Fruit fly (Drosophila melanogaster) whole organism, embryonic: ENCODE results near the gene Syx16.

Experiments used
- Ada2b ChIP-seq: fragments of 200-800 bp; sonication (Bioruptor generic); IDR thresholded peaks from 2 replicates; pipeline ENCODE4 v1.3.6; 2022; ENCODE audit warnings: missing biosample characterization, missing genetic modification characterization
- Atf-2 ChIP-seq: fragments of 200-800 bp; sonication (Bioruptor generic); optimal IDR thresholded peaks from 2 replicates; lab custom pipeline; 2016; ENCODE audit warnings: missing biosample characterization, missing genetic modification characterization
- CG10147 ChIP-seq: fragments of 200-800 bp; sonication (Bioruptor generic); optimal IDR thresholded peaks from 2 replicates; lab custom pipeline; 2019; ENCODE audit warnings: missing biosample characterization, mild to moderate bottlenecking, missing genetic modification characterization, moderate library complexity
- CG12104 ChIP-seq: fragments of 200-800 bp; sonication (Bioruptor generic); optimal IDR thresholded peaks from 3 replicates; lab custom pipeline; 2016; ENCODE audit warnings: missing biosample characterization, missing genetic modification characterization
- CG12236 ChIP-seq: fragments of 200-800 bp; sonication (Bioruptor generic); optimal IDR thresholded peaks from 2 replicates; lab custom pipeline; 2016; ENCODE audit warnings: missing biosample characterization, missing genetic modification characterization
- CG13123 ChIP-seq: fragments of 200-800 bp; sonication (Bioruptor generic); optimal IDR thresholded peaks from 2 replicates; lab custom pipeline; 2016; ENCODE audit warnings: missing biosample characterization, missing genetic modification characterization
- CG13775 ChIP-seq: fragments of 200-800 bp; sonication (Bioruptor generic); optimal IDR thresholded peaks from 3 replicates; lab custom pipeline; 2017; ENCODE audit warnings: missing biosample characterization, mild to moderate bottlenecking, missing genetic modification characterization
- CG13894 ChIP-seq: fragments of 200-800 bp; sonication (Bioruptor generic); optimal IDR thresholded peaks from 3 replicates; lab custom pipeline; 2018; ENCODE audit warnings: missing biosample characterization, mild to moderate bottlenecking, missing genetic modification characterization, moderate library complexity
- CG14050 ChIP-seq: fragments of 200-800 bp; sonication (Bioruptor generic); IDR thresholded peaks from 3 replicates; pipeline ENCODE4 v1.3.6; 2022; ENCODE audit warnings: missing biosample characterization, missing genetic modification characterization
- CG15269 ChIP-seq: fragments of 200-800 bp; sonication (Bioruptor generic); optimal IDR thresholded peaks from 2 replicates; lab custom pipeline; 2018; ENCODE audit warnings: missing biosample characterization, mild to moderate bottlenecking, missing genetic modification characterization, moderate library complexity
- CG1603 ChIP-seq: fragments of 200-800 bp; sonication (Bioruptor generic); optimal IDR thresholded peaks from 2 replicates; lab custom pipeline; 2019; ENCODE audit warnings: missing biosample characterization, mild to moderate bottlenecking, missing genetic modification characterization, moderate library complexity
- CG17328 ChIP-seq: fragments of 200-800 bp; sonication (Bioruptor generic); IDR thresholded peaks from 2 replicates; pipeline ENCODE4 v1.3.6; 2022; ENCODE audit warnings: missing biosample characterization, missing genetic modification characterization
- CG18262 ChIP-seq: fragments of 200-800 bp; optimal IDR thresholded peaks from 3 replicates; lab custom pipeline; 2019; ENCODE audit warnings: missing biosample characterization, mild to moderate bottlenecking, missing genetic modification characterization, moderate library complexity
- CG18619 ChIP-seq: fragments of 200-800 bp; sonication (Bioruptor generic); optimal IDR thresholded peaks from 3 replicates; lab custom pipeline; 2017; ENCODE audit warnings: missing biosample characterization, mild to moderate bottlenecking, missing genetic modification characterization
- CG2712 ChIP-seq: fragments of 200-800 bp; optimal IDR thresholded peaks from 3 replicates; lab custom pipeline; 2019; ENCODE audit warnings: missing biosample characterization, mild to moderate bottlenecking, missing genetic modification characterization, moderate library complexity
- CG31224 ChIP-seq: fragments of 200-800 bp; sonication (Bioruptor generic); IDR thresholded peaks from 2 replicates; pipeline ENCODE4 v1.3.6; 2022; ENCODE audit warnings: missing biosample characterization, missing genetic modification characterization
- CG34376 ChIP-seq: fragments of 200-800 bp; sonication (Bioruptor generic); optimal IDR thresholded peaks from 2 replicates; lab custom pipeline; 2018; ENCODE audit warnings: missing biosample characterization, mild to moderate bottlenecking, missing genetic modification characterization
- CG3847 ChIP-seq: fragments of 200-800 bp; sonication (Bioruptor generic); IDR thresholded peaks from 2 replicates; pipeline ENCODE4 v1.3.6; 2022; ENCODE audit warnings: missing biosample characterization, missing genetic modification characterization
- CG42726 ChIP-seq: fragments of 200-800 bp; sonication (Bioruptor generic); IDR thresholded peaks from 2 replicates; pipeline ENCODE4 v1.3.6; 2022; ENCODE audit warnings: missing biosample characterization, missing genetic modification characterization; ENCODE audit not compliant: partially characterized antibody
- CG6175 ChIP-seq: fragments of 200-800 bp; sonication (Bioruptor generic); IDR thresholded peaks from 3 replicates; pipeline ENCODE4 v1.3.6; 2022; ENCODE audit warnings: missing biosample characterization, missing genetic modification characterization
- CG6689 ChIP-seq: fragments of 200-800 bp; sonication (Bioruptor generic); IDR thresholded peaks from 2 replicates; pipeline ENCODE4 v1.3.6; 2022; ENCODE audit warnings: missing biosample characterization, missing genetic modification characterization
- CG6813 ChIP-seq: fragments of 200-800 bp; sonication (Bioruptor generic); optimal IDR thresholded peaks from 2 replicates; lab custom pipeline; 2017; ENCODE audit warnings: missing biosample characterization, missing genetic modification characterization, mild to moderate bottlenecking, moderate library complexity, missing genetic modification reagents
- CG7786 ChIP-seq: fragments of 200-800 bp; sonication (Bioruptor generic); optimal IDR thresholded peaks from 2 replicates; lab custom pipeline; 2016; ENCODE audit warnings: missing biosample characterization, missing genetic modification characterization
- CG8281 ChIP-seq: fragments of 200-800 bp; sonication (Bioruptor generic); optimal IDR thresholded peaks from 2 replicates; lab custom pipeline; 2018; ENCODE audit warnings: missing biosample characterization, mild to moderate bottlenecking, missing genetic modification characterization, moderate library complexity
- CG8765 ChIP-seq: fragments of 200-800 bp; sonication (Bioruptor generic); IDR thresholded peaks from 2 replicates; pipeline ENCODE4 v1.3.6; 2022; ENCODE audit warnings: missing biosample characterization, missing genetic modification characterization
- Dip3 ChIP-seq: fragments of 200-800 bp; sonication (Bioruptor generic); optimal IDR thresholded peaks from 3 replicates; lab custom pipeline; 2016; ENCODE audit warnings: missing biosample characterization, missing genetic modification characterization
- Ets97D ChIP-seq: fragments of 200-800 bp; sonication (Bioruptor generic); optimal IDR thresholded peaks from 3 replicates; lab custom pipeline; 2016; ENCODE audit warnings: missing biosample characterization, missing genetic modification characterization
- H2.0 ChIP-seq: fragments of 200-800 bp; sonication (Bioruptor generic); IDR thresholded peaks from 2 replicates; pipeline ENCODE4 v1.3.6; 2022; ENCODE audit warnings: missing biosample characterization, missing genetic modification characterization
- HmgD ChIP-seq: fragments of 200-800 bp; sonication (Bioruptor generic); optimal IDR thresholded peaks from 3 replicates; lab custom pipeline; 2016; ENCODE audit warnings: missing biosample characterization, missing genetic modification characterization
- Jarid2 ChIP-seq: fragments of 200-800 bp; sonication (Bioruptor generic); optimal IDR thresholded peaks from 3 replicates; lab custom pipeline; 2017; ENCODE audit warnings: mild to moderate bottlenecking, missing biosample characterization, missing genetic modification reagents, missing genetic modification characterization
- Meics ChIP-seq: fragments of 200-800 bp; sonication (Bioruptor generic); optimal IDR thresholded peaks from 2 replicates; lab custom pipeline; 2017; ENCODE audit warnings: missing biosample characterization, mild to moderate bottlenecking, missing genetic modification characterization
- Myb ChIP-seq: fragments of 200-800 bp; sonication (Bioruptor generic); optimal IDR thresholded peaks from 2 replicates; lab custom pipeline; 2016; ENCODE audit warnings: missing biosample characterization, missing genetic modification characterization
- Vsx1 ChIP-seq: fragments of 200-800 bp; sonication (Bioruptor generic); optimal IDR thresholded peaks from 2 replicates; lab custom pipeline; 2017; ENCODE audit warnings: missing biosample characterization, mild to moderate bottlenecking, missing genetic modification characterization, missing genetic modification reagents
- bab2 ChIP-seq: fragments of 200-800 bp; sonication (Bioruptor generic); optimal IDR thresholded peaks from 2 replicates; lab custom pipeline; 2016; ENCODE audit warnings: missing biosample characterization, missing genetic modification characterization
- bsh ChIP-seq, 2 experiments: fragments of 200-800 bp; sonication (Bioruptor generic); optimal IDR thresholded peaks; 2 replicates each; lab custom pipeline; 2017 to 2018; ENCODE audit warnings: mild to moderate bottlenecking in 2 of 2, missing biosample characterization in 2 of 2, missing genetic modification characterization in 2 of 2, moderate library complexity in 1 of 2
- chinmo ChIP-seq: fragments of 200-800 bp; sonication (Bioruptor generic); IDR thresholded peaks from 4 replicates; pipeline ENCODE4 v1.3.6; 2022; ENCODE audit warnings: missing biosample characterization, missing genetic modification characterization; ENCODE audit not compliant: partially characterized antibody
- crol ChIP-seq: fragments of 200-800 bp; sonication (Bioruptor generic); IDR thresholded peaks from 2 replicates; pipeline ENCODE4 v1.3.6; 2022; ENCODE audit warnings: missing biosample characterization, missing genetic modification characterization
- dm ChIP-seq: fragments of 200-800 bp; sonication (Bioruptor generic); optimal IDR thresholded peaks from 3 replicates; lab custom pipeline; 2016; ENCODE audit warnings: missing biosample characterization, missing genetic modification characterization
- esg ChIP-seq: fragments of 200-800 bp; sonication (Bioruptor generic); conservative IDR thresholded peaks from 2 replicates; pipeline ENCODE4 v1.3.6; 2022; ENCODE audit warnings: missing biosample characterization, missing genetic modification characterization
- fu2 ChIP-seq: fragments of 200-800 bp; sonication (Bioruptor generic); optimal IDR thresholded peaks from 2 replicates; lab custom pipeline; 2016; ENCODE audit warnings: missing biosample characterization, missing genetic modification characterization
- gcm2 ChIP-seq: fragments of 200-800 bp; sonication (Bioruptor generic); optimal IDR thresholded peaks from 2 replicates; lab custom pipeline; 2016; ENCODE audit warnings: missing biosample characterization, missing genetic modification characterization
- h ChIP-seq: fragments of >200 bp; optimal IDR thresholded peaks from 2 replicates; lab custom pipeline; 2017
- luna ChIP-seq: fragments of 200-800 bp; sonication (Bioruptor generic); optimal IDR thresholded peaks from 2 replicates; lab custom pipeline; 2016; ENCODE audit warnings: missing biosample characterization, missing genetic modification characterization
- nerfin-2 ChIP-seq: fragments of 200-800 bp; sonication (Bioruptor generic); IDR thresholded peaks from 2 replicates; pipeline ENCODE4 v1.3.6; 2022; ENCODE audit warnings: missing biosample characterization, missing genetic modification characterization; ENCODE audit not compliant: partially characterized antibody
- psq ChIP-seq: fragments of 200-800 bp; sonication (Bioruptor generic); optimal IDR thresholded peaks from 2 replicates; lab custom pipeline; 2017; ENCODE audit warnings: missing biosample characterization, missing genetic modification characterization
- sens ChIP-seq: fragments of 200-800 bp; sonication (Bioruptor generic); peaks from one replicate; lab custom pipeline; 2016; ENCODE audit warnings: missing biosample characterization, missing genetic modification characterization
- shn ChIP-seq: fragments of 200-800 bp; sonication (Bioruptor generic); optimal IDR thresholded peaks from 3 replicates; lab custom pipeline; 2016; ENCODE audit warnings: missing biosample characterization, missing genetic modification characterization
- slbo ChIP-seq: fragments of 200-800 bp; sonication (Bioruptor generic); IDR thresholded peaks from 2 replicates; pipeline ENCODE4 v1.3.6; 2022; ENCODE audit warnings: missing biosample characterization, missing genetic modification characterization
- stc ChIP-seq: fragments of 200-800 bp; sonication (Bioruptor generic); IDR thresholded peaks from 2 replicates; pipeline ENCODE4 v1.3.6; 2022; ENCODE audit warnings: missing biosample characterization, missing genetic modification characterization
- twi ChIP-seq: fragments of 200-800 bp; optimal IDR thresholded peaks from 2 replicates; lab custom pipeline; 2019; ENCODE audit warnings: missing biosample characterization, mild to moderate bottlenecking, missing genetic modification characterization, moderate library complexity
- vnd ChIP-seq: fragments of 200-800 bp; sonication (Bioruptor generic); IDR thresholded peaks from 3 replicates; pipeline ENCODE4 v1.3.6; 2022; ENCODE audit warnings: missing biosample characterization, missing genetic modification characterization; ENCODE audit not compliant: partially characterized antibody
- vvl ChIP-seq: fragments of 200-800 bp; sonication (Bioruptor generic); IDR thresholded peaks from 2 replicates; pipeline ENCODE4 v1.3.6; 2022; ENCODE audit warnings: missing biosample characterization, missing genetic modification characterization
- wor ChIP-seq: fragments of 200-800 bp; sonication (Bioruptor generic); IDR thresholded peaks from 2 replicates; pipeline ENCODE4 v1.3.6; 2022; ENCODE audit warnings: missing biosample characterization, missing genetic modification characterization

Gene Syx16

DNA sequence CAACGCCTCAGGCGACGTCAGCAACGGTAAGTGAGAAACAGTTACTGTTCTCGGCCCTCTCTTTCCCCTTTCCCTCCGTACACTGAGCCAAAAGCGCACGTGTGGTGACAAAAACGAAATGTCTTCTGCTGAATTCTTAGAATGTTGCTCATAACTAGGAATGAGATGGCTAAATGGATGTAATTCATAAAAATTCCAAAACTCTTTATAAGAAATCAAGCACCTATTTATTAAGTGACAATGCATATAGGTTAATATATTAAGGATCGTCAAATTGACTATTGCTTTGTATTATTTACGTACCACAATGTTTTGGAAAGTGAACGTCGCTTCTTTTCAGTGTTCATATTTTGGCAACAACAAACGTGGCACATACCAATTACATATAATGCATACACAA is 41.0 kb upstream of the Syx16 start (continued):
- TF ChIP-seq fu2, result peak; percentile 9
- no peak for TF ChIP-seq CG6689
- TF ChIP-seq CG6175 (GFP tag; lab: Robert Waterston, UW), result no peak
- no peak for TF ChIP-seq CG42726 (GFP tag; lab: Robert Waterston, UW)
- no peak for TF ChIP-seq nerfin-2 (GFP tag; lab: Robert Waterston, UW)
- no peak for TF ChIP-seq HmgD (GFP tag; lab: Kevin White, UChicago)
- TF ChIP-seq Ada2b (GFP tag; lab: Robert Waterston, UW), result no peak
- peak; percentile 10 for TF ChIP-seq bab2 (GFP tag; lab: Kevin White, UChicago)
- no peak for TF ChIP-seq esg (GFP tag; lab: Robert Waterston, UW)
- peak; percentile 35 for TF ChIP-seq CG34376 (GFP tag; lab: Kevin White, UChicago)
- no peak for TF ChIP-seq CG7786 (GFP tag; lab: Kevin White, UChicago)
- no peak for TF ChIP-seq CG3847 (GFP tag; lab: Robert Waterston, UW)
- no peak for TF ChIP-seq psq
- no peak for TF ChIP-seq CG8765 (GFP tag; lab: Robert Waterston, UW)
- no peak for TF ChIP-seq CG8281 (tag; lab: Kevin White, UChicago)
- TF ChIP-seq CG17328 (GFP tag; lab: Robert Waterston, UW), result no peak
- peak; percentile 66 for TF ChIP-seq slbo
- TF ChIP-seq sens (GFP tag; lab: Kevin White, UChicago), result peak; percentile 58
- no peak for TF ChIP-seq CG2712 (tag; lab: Kevin White, UChicago)
- TF ChIP-seq CG14050 (GFP tag; lab: Robert Waterston, UW), result no peak
- peak; percentile 30 for TF ChIP-seq CG13894 (tag; lab: Kevin White, UChicago)
- TF ChIP-seq Dip3 (GFP tag; lab: Kevin White, UChicago), result no peak
- TF ChIP-seq Vsx1, result no peak
- TF ChIP-seq vvl, result no peak
- TF ChIP-seq Ets97D (GFP tag; lab: Kevin White, UChicago), result no peak
- TF ChIP-seq wor, result no peak
- TF ChIP-seq CG31224 (GFP tag; lab: Robert Waterston, UW), result no peak
- TF ChIP-seq CG12104 (GFP tag; lab: Kevin White, UChicago), result no peak
- no peak for TF ChIP-seq h (lab: Kevin White, UChicago)
- TF ChIP-seq twi (tag; lab: Kevin White, UChicago), result no peak
- no peak for TF ChIP-seq luna (GFP tag; lab: Kevin White, UChicago)
- no peak for TF ChIP-seq shn (GFP tag; lab: Kevin White, UChicago)
- TF ChIP-seq Atf-2 (GFP tag; lab: Kevin White, UChicago), result no peak
- TF ChIP-seq CG1603, result no peak
- TF ChIP-seq bsh (GFP tag; optimal IDR thresholded peaks at IDR 0.05; lab: Kevin White, UChicago), result no peak
- TF ChIP-seq CG12236 (GFP tag; lab: Kevin White, UChicago), result no peak
- peak; percentile 17 for TF ChIP-seq CG10147 (GFP tag; lab: Kevin White, UChicago)
- TF ChIP-seq CG13775 (GFP tag; lab: Kevin White, UChicago), result peak; percentile 13
- TF ChIP-seq dm (GFP tag; lab: Kevin White, UChicago), result no peak
- TF ChIP-seq CG18262 (tag; lab: Kevin White, UChicago), result no peak
- no peak for TF ChIP-seq CG6813 (GFP tag; lab: Kevin White, UChicago)
- TF ChIP-seq CG18619, result no peak
- no peak for TF ChIP-seq CG13123 (GFP tag; lab: Kevin White, UChicago)
- no peak for TF ChIP-seq H2.0 (GFP tag; lab: Robert Waterston, UW)
- peak; percentile 0 for TF ChIP-seq Myb (GFP tag; lab: Kevin White, UChicago)
- TF ChIP-seq gcm2 (GFP tag; lab: Kevin White, UChicago), result no peak
- TF ChIP-seq chinmo (GFP tag; lab: Robert Waterston, UW), result no peak
- no peak for TF ChIP-seq Jarid2 (GFP tag; lab: Kevin White, UChicago)
- no peak for TF ChIP-seq vnd (GFP tag; lab: Robert Waterston, UW)
- no peak for TF ChIP-seq stc (GFP tag; lab: Robert Waterston, UW)
- no peak for TF ChIP-seq crol (GFP tag; lab: Robert Waterston, UW)
- TF ChIP-seq Meics (GFP tag; lab: Kevin White, UChicago), result peak; percentile 57
- peak; percentile 45 for TF ChIP-seq CG15269 (tag; lab: Kevin White, UChicago)
